Worm (Caenorhabditis elegans): ENCODE measurements around the gene C25E10.13.
A peak's percentile ranks its signal among the peaks of the same experiment; 100 is the strongest.

C25E10.13 gene

ce11 chrV:9095613-9096317, 36.2 kb downstream of the C25E10.13 start, which contains the start of gene F21C10.10 (continued):
- TF ChIP-seq mcd-1 (GFP tag; IDR thresholded peaks at IDR 0.05) (peak; percentile 50), egrh-3 (GFP tag; IDR thresholded peaks at IDR 0.05) (no peak), egl-44 (GFP tag; IDR thresholded peaks at IDR 0.05) (peak; percentile 42; the same call in 1 of the 2 replicates), rpc-1 (optimal IDR thresholded peaks at IDR 0.05) (no peak), rpc-1 (tag; optimal IDR thresholded peaks at IDR 0.05) (no peak), F52B5.7 (tag; optimal IDR thresholded peaks at IDR 0.05) (no peak), hsf-1 (GFP tag; IDR thresholded peaks at IDR 0.05) (peak; percentile 62; the same call in 1 of the 2 replicates), let-526 (GFP tag; IDR thresholded peaks at IDR 0.05) (0 out of 2 replicates have a peak, but pooled peaks have one; percentile 34), nhr-179 (tag; optimal IDR thresholded peaks at IDR 0.05) (no peak), mel-28 (tag; optimal IDR thresholded peaks at IDR 0.05; ENCODE audit: borderline replicate concordance) (no peak), ZK185.1 (tag; optimal IDR thresholded peaks at IDR 0.05; ENCODE audit: poor library complexity, severe bottlenecking) (peak; percentile 69), lin-35 (GFP tag; optimal IDR thresholded peaks at IDR 0.05) (peak in 1 of 3 experiments; percentile 0), pha-4 (tag; optimal IDR thresholded peaks at IDR 0.05) (peak; percentile 86), bed-1 (GFP tag; IDR thresholded peaks at IDR 0.05) (no peak), nhr-80 (tag; optimal IDR thresholded peaks at IDR 0.05) (peak; percentile 81), hmg-20 (GFP tag; IDR thresholded peaks at IDR 0.05) (no peak), lsy-27 (tag; optimal IDR thresholded peaks at IDR 0.05; ENCODE audit: borderline replicate concordance, insufficient read depth) (no peak), aptf-2 (GFP tag; conservative IDR thresholded peaks at IDR 0.05) (no peak), K11D2.4 (GFP tag; IDR thresholded peaks at IDR 0.05) (peak; percentile 80), T26A5.8 (tag; optimal IDR thresholded peaks at IDR 0.05) (no peak), ceh-40 (GFP tag; IDR thresholded peaks at IDR 0.05) (no peak), ceh-27 (GFP tag; optimal IDR thresholded peaks at IDR 0.05) (peak; percentile 80), attf-6 (GFP tag; IDR thresholded peaks at IDR 0.05) (no peak), ama-1 (optimal IDR thresholded peaks at IDR 0.05) (peak; percentile 59), ama-1 (GFP tag; optimal IDR thresholded peaks at IDR 0.05) (no peak), Y79H2A.3 (GFP tag; conservative IDR thresholded peaks at IDR 0.05) (no peak), gei-17 (GFP tag; optimal IDR thresholded peaks at IDR 0.05) (peak; percentile 52), xnd-1 (tag; optimal IDR thresholded peaks at IDR 0.05) (no peak), nfya-1 (tag; optimal IDR thresholded peaks at IDR 0.05; ENCODE audit: borderline replicate concordance, insufficient read depth) (no peak), ccch-3 (GFP tag; optimal IDR thresholded peaks at IDR 0.05) (no peak), chd-7 (tag; optimal IDR thresholded peaks at IDR 0.05) (peak; percentile 69), ztf-22 (GFP tag; optimal IDR thresholded peaks at IDR 0.05) (peak; percentile 60), B0019.2 (GFP tag; conservative IDR thresholded peaks at IDR 0.05) (no peak), dpff-1 (tag; optimal IDR thresholded peaks at IDR 0.05) (no peak), nfya-2 (GFP tag; IDR thresholded peaks at IDR 0.05) (no peak), D2030.7 (GFP tag; IDR thresholded peaks at IDR 0.05) (no peak), snpc-4 (GFP tag; optimal IDR thresholded peaks at IDR 0.05) (no peak), snpc-4 (tag; optimal IDR thresholded peaks at IDR 0.05) (peak in 2 of 4 experiments; percentile 22 to 48), fkh-3 (tag; optimal IDR thresholded peaks at IDR 0.05) (no peak), lin-54 (GFP tag; optimal IDR thresholded peaks at IDR 0.05) (peak; percentile 55), hrde-1 (tag; optimal IDR thresholded peaks at IDR 0.05; ENCODE audit: borderline replicate concordance) (no peak), sdz-38 (tag; optimal IDR thresholded peaks at IDR 0.05) (no peak), nhr-90 (tag; optimal IDR thresholded peaks at IDR 0.05) (peak; percentile 27), ceh-100 (GFP tag; IDR thresholded peaks at IDR 0.05) (no peak), snpc-1.1 (tag; optimal IDR thresholded peaks at IDR 0.05; ENCODE audit: insufficient read depth) (no peak), somi-1 (GFP tag; optimal IDR thresholded peaks at IDR 0.05) (peak; percentile 87), K12H6.12 (tag; optimal IDR thresholded peaks at IDR 0.05) (peak; percentile 67), ekl-4 (GFP tag; IDR thresholded peaks at IDR 0.05) (peak; percentile 58)
